Worm (Caenorhabditis elegans): ENCODE results near the gene B0035.13.

The B0035.13 gene

DNA sequence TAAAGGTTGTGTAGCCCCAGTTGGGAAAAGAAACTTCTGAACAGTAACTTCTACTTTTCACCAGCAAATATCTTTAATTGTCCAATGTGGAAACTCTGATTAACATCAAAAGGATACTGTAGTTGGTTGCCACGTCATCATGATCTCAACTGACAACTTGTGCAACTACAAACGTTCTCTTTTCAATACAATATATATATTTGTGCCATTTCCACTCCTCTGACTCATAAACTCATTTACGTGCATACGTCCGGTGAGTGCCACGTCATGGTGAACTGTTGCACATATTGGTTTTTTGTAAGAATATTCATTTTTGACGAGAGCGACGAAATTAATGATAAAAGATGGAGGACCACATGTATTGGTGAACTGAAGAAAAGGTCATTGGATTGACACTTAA is 1.2 kb upstream of the B0035.13 start:
- TF ChIP-seq fkh-10 (GFP tag; optimal IDR thresholded peaks at IDR 0.05) (no peak), mef-2 (tag; optimal IDR thresholded peaks at IDR 0.05) (no peak), vab-15 (tag; optimal IDR thresholded peaks at IDR 0.05) (no peak), alr-1 (tag; optimal IDR thresholded peaks at IDR 0.05; ENCODE audit: borderline replicate concordance) (no peak), lin-15B (tag; optimal IDR thresholded peaks at IDR 0.05) (no peak), sup-37 (GFP tag; optimal IDR thresholded peaks at IDR 0.05) (no peak), grh-1 (GFP tag; IDR thresholded peaks at IDR 0.05) (no peak), F16B12.6 (tag; optimal IDR thresholded peaks at IDR 0.05) (no peak), egl-13 (tag; optimal IDR thresholded peaks at IDR 0.05) (no peak), aly-2 (tag; optimal IDR thresholded peaks at IDR 0.05) (no peak), zip-4 (GFP tag; optimal IDR thresholded peaks at IDR 0.05) (no peak), ceh-82 (tag; optimal IDR thresholded peaks at IDR 0.05) (no peak), ceh-88 (GFP tag; IDR thresholded peaks at IDR 0.05) (no peak), hlh-4 (tag; optimal IDR thresholded peaks at IDR 0.05) (no peak), nhr-237 (tag; optimal IDR thresholded peaks at IDR 0.05) (no peak), aha-1 (tag; optimal IDR thresholded peaks at IDR 0.05) (no peak), snpc-4 (tag; optimal IDR thresholded peaks at IDR 0.05) (no peak), ztf-4 (tag; optimal IDR thresholded peaks at IDR 0.05) (no peak)

DNA sequence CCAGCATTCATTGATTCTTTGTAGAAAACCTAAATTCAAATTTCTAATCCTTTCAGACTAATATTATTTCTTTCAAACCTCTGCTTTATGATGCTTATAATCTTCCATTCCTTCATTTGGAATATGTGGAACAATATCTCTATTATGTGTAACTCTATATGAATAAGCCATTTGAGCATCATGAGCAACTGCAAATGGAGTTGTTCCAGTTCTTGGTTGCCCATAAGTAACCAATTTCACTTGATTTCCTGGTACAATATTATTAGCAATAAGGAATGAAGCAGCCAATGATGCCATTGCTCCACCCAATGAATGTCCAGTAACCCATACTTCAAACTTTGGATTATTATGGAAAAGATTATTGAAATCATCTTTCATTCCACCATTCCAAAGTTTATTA is 1.6 kb downstream of the B0035.13 start:
- TF ChIP-seq efl-1 (optimal IDR thresholded peaks at IDR 0.05) (no peak), efl-1 (GFP tag; optimal IDR thresholded peaks at IDR 0.05 in 1 of 2) (peak in 1 of 2 experiments; percentile 67), dsc-1 (tag; optimal IDR thresholded peaks at IDR 0.05) (peak; percentile 55), nhr-11 (tag; optimal IDR thresholded peaks at IDR 0.05) (no peak), sox-4 (tag; optimal IDR thresholded peaks at IDR 0.05) (no peak)

DNA sequence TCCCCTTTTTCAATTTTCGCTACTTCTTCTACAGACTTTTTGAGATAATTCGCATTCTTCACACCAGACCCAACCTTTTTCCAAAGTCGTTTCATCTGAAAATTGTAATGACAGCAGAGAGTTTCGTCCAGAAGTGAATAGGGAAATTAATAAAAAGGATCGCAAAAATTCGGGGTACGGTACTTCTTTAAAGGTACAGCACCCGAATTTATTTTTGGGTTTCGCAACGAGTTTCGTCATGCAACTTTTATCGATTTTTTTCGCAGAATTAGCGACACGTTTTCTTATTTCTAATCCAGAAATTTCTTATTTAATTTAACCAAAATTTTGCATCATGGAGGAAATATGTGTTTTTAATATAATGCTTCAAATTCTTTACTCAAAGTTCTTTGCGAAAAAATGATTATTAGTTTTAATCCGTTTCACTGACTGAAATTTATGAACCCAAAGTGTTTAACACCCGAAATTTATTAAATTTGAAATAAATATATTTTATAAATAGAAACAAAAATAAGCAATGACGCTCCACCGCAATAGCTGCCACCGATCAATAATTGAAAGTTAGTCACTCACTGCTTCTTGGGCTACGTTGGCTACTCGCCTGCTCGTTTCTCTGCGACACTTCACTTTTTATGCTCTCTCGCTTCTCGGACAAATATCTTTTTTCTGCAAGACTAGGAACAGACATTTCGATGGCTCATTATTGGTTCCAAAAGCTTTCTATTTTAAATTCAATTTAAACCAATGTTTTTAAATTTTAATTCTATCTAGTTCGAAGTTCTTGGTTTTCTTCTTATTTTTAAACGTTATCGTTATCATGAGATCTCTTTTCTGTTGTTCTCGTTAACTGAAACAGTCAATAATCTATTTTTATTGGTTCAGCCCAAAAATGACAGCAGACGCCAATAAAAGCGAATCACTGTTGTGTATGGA is 8.1 kb downstream of the B0035.13 start, which contains the start of the genes B0035.15 and dnj-1:
Gene B0035.15, minus strand, starts transcription at position 99 of the 933 bp plus-strand sequence.
Gene dnj-1, plus strand, starts transcription at position 883 of the 933 bp plus-strand sequence.
- TF ChIP-seq efl-1 (optimal IDR thresholded peaks at IDR 0.05): peak; percentile 17 to 30
- TF ChIP-seq efl-1 (GFP tag; optimal IDR thresholded peaks at IDR 0.05 in 1 of 2): peak; percentile 35 to 47
- TF ChIP-seq dsc-1 (tag; optimal IDR thresholded peaks at IDR 0.05): peak; percentile 60
- no peak for TF ChIP-seq irx-1 (tag; optimal IDR thresholded peaks at IDR 0.05)
- TF ChIP-seq jun-1 (tag; optimal IDR thresholded peaks at IDR 0.05): no peak
- TF ChIP-seq pag-3 (tag; optimal IDR thresholded peaks at IDR 0.05; ENCODE audit: borderline replicate concordance, insufficient read depth): no peak
- TF ChIP-seq ets-5 (GFP tag; IDR thresholded peaks at IDR 0.05): no peak
- TF ChIP-seq fos-1 (tag; optimal IDR thresholded peaks at IDR 0.05): no peak
- no peak for TF ChIP-seq C34B4.2 (tag; optimal IDR thresholded peaks at IDR 0.05)
- TF ChIP-seq ama-1 (optimal IDR thresholded peaks at IDR 0.05): no peak
- no peak for TF ChIP-seq efl-3 (GFP tag; optimal IDR thresholded peaks at IDR 0.05)
- TF ChIP-seq hlh-17 (GFP tag; optimal IDR thresholded peaks at IDR 0.05; ENCODE audit: borderline replicate concordance): no peak
- peak in 1 of 3 experiments; percentile 43 for TF ChIP-seq dpl-1 (GFP tag; optimal IDR thresholded peaks at IDR 0.05)
- TF ChIP-seq elt-2 (tag; optimal IDR thresholded peaks at IDR 0.05): no peak
- TF ChIP-seq Y116A8C.19 (tag; optimal IDR thresholded peaks at IDR 0.05; ENCODE audit: borderline replicate concordance): no peak
- peak; percentile 16 for TF ChIP-seq unc-130 (tag; optimal IDR thresholded peaks at IDR 0.05)
- no peak for TF ChIP-seq unc-98 (GFP tag; IDR thresholded peaks at IDR 0.05)
- TF ChIP-seq blmp-1 (tag; optimal IDR thresholded peaks at IDR 0.05): peak; percentile 89
- no peak for TF ChIP-seq nhr-11 (tag; optimal IDR thresholded peaks at IDR 0.05)
- no peak for TF ChIP-seq ceh-88 (GFP tag; IDR thresholded peaks at IDR 0.05)
- TF ChIP-seq isw-1 (GFP tag; IDR thresholded peaks at IDR 0.05): no peak
- no peak for TF ChIP-seq alr-1 (tag; optimal IDR thresholded peaks at IDR 0.05; ENCODE audit: borderline replicate concordance)
- no peak for TF ChIP-seq mef-2 (tag; optimal IDR thresholded peaks at IDR 0.05)
- TF ChIP-seq nhr-19 (GFP tag; conservative IDR thresholded peaks at IDR 0.05): no peak
- TF ChIP-seq lin-15B (tag; optimal IDR thresholded peaks at IDR 0.05): peak; percentile 26
- no peak for TF ChIP-seq pax-3 (tag; optimal IDR thresholded peaks at IDR 0.05)
- TF ChIP-seq ceh-90 (tag; optimal IDR thresholded peaks at IDR 0.05): no peak
- TF ChIP-seq ceh-63 (GFP tag; optimal IDR thresholded peaks at IDR 0.05): no peak
- peak; percentile 78 for TF ChIP-seq lin-14 (GFP tag; optimal IDR thresholded peaks at IDR 0.05)
- TF ChIP-seq snpc-4 (tag; optimal IDR thresholded peaks at IDR 0.05): peak; percentile 23
- TF ChIP-seq nhr-90 (tag; optimal IDR thresholded peaks at IDR 0.05; ENCODE audit: poor library complexity): peak; percentile 17
- TF ChIP-seq swsn-7 (tag; optimal IDR thresholded peaks at IDR 0.05): no peak
- TF ChIP-seq unc-30 (tag; optimal IDR thresholded peaks at IDR 0.05): no peak
- TF ChIP-seq grh-1 (GFP tag; IDR thresholded peaks at IDR 0.05): no peak
